Worm (Caenorhabditis elegans): ENCODE measurements around the gene Y22D7AR.7.

- TF ChIP-seq nhr-237 (tag; optimal IDR thresholded peaks at IDR 0.05) = no peak
- no peak for TF ChIP-seq unc-62 (GFP tag; optimal IDR thresholded peaks at IDR 0.05)
Observed at ce11 chrIII:1668519-1668918, 19.4 kb downstream of the Y22D7AR.7 start, which contains the start of gene glb-30.

Measured in whole organism, mixed stage, embryonic.